Fruit fly (Drosophila melanogaster): ENCODE data around the gene CG13005.

CG13005 gene

DNA sequence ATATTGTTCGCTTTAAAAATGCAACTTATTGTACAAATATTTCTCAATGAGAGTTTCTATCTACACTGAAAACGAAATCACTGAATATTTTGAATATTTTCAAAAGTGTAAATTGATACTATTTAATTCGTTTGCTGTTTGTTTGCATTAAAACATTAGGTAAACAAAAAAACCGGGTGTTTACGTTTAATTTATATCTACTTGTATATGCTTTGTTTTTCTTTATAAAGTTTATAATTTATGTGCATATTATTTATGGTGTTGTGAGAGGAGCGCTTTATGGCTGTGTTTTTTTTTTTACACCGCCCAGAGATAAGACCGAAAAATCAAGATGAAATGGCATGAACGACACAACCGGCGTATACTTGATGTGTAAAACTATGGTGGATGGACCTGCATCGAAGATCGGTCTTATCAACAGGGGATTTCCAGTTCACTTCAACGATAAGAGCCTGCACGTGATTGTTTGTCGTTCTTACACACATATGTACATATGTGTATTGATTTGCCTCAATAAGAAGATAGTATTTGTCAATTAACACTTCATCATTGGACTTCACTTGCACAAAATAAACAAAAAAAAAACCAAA lies 26.1 kb downstream of the CG13005 start (continued):
- TF ChIP-seq CG18476 (GFP tag; optimal IDR thresholded peaks at IDR 0.05) (no peak), CoRest (tag; optimal IDR thresholded peaks at IDR 0.05) (peak; percentile 2), CG1832 (GFP tag; optimal IDR thresholded peaks at IDR 0.05) (no peak), CG6689 (GFP tag; IDR thresholded peaks at IDR 0.05) (0 out of 2 replicates have a peak, but pooled peaks have one; percentile 29), tll (GFP tag; optimal IDR thresholded peaks at IDR 0.05) (no peak), Xrp1 (GFP tag; IDR thresholded peaks at IDR 0.05) (peak; percentile 17; the same call in 1 of the 2 replicates)

DNA sequence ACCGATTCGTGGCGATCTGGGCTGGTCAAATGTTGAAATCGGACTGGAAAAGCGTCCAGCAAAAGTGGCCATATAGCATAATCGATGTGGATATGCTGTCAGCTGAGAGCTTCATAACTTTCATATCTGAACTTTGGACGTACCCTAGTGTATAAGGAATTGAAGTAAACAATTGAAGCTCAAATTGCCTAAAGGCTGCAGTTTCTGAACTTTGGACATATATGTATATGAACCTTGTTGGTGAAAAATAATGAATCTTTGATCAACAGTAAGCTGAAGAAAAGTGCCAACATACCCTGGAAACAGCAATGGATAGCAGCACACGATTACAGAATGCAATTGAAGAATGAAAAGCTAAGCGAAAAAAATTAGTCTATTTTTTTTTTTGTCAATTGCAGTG lies 26.6 kb downstream of the CG13005 start:
- TF ChIP-seq CG8290 (GFP tag; optimal IDR thresholded peaks at IDR 0.05) (no peak), CG8290 (tag; optimal IDR thresholded peaks at IDR 0.05) (no peak), sens (GFP tag) (peak; percentile 74), CG9215 (GFP tag; IDR thresholded peaks at IDR 0.05) (no peak), vvl (GFP tag; IDR thresholded peaks at IDR 0.05) (no peak)

DNA sequence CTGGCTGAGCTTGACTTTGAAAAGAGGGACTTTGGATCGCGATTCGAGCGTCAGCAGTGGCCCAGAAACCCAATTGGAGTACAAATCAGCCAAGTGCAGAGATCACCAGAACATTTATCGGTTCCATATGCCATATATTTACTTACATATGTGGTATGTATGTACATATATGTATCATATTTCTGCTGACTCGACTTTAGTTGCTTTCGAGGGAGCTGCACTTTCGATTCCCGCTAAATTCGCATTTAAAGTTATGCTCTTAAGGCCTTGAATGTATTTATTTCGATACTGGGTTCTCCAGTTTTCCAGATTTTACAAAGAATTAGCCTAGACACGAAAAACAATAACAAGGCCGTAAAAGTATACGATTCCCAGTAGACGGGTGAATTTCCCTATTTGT lies 28.4 kb downstream of the CG13005 start:
- TF ChIP-seq fd96Cb (tag; optimal IDR thresholded peaks at IDR 0.05) (no peak), ems (GFP tag; optimal IDR thresholded peaks at IDR 0.05) (no peak), B-H1 (GFP tag; IDR thresholded peaks at IDR 0.05) (no peak), CG42726 (GFP tag; IDR thresholded peaks at IDR 0.05; ENCODE audit: partially characterized antibody) (no peak), HmgD (GFP tag; optimal IDR thresholded peaks at IDR 0.05) (no peak), TFAM (GFP tag; optimal IDR thresholded peaks at IDR 0.05) (no peak), chinmo (GFP tag; IDR thresholded peaks at IDR 0.05; ENCODE audit: partially characterized antibody) (no peak), lov (optimal IDR thresholded peaks at IDR 0.05) (no peak), lov (GFP tag; IDR thresholded peaks at IDR 0.05) (no peak), CG11504 (tag; optimal IDR thresholded peaks at IDR 0.05) (no peak), croc (GFP tag; conservative IDR thresholded peaks at IDR 0.05) (no peak), CG11723 (GFP tag; optimal IDR thresholded peaks at IDR 0.05) (no peak), CG2712 (tag; optimal IDR thresholded peaks at IDR 0.05) (no peak), CG17328 (GFP tag; IDR thresholded peaks at IDR 0.05) (no peak), bbx (GFP tag; IDR thresholded peaks at IDR 0.05; ENCODE audit: partially characterized antibody) (no peak), Atf-2 (GFP tag; optimal IDR thresholded peaks at IDR 0.05) (no peak)

DNA sequence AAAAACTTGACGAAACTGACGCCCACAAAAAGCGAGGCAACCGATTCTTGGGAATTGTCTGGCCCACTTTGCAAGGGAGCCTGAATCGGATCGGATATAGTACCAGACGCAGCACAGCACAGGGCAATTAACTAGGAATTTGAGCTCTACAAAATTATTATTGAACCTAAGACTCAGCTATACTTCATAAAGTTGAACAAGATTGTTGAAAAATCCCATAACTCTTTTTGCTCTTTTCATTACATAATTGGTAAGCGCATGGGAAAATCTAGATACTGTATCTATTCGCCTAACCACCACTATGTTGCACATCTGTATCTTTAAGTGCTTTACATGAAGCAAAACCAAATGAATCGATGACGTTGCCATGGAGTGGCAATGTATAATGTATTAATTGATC lies 29.6 kb downstream of the CG13005 start:
- peak; percentile 83 for TF ChIP-seq CG17361 (GFP tag; IDR thresholded peaks at IDR 0.05)
- TF ChIP-seq Elba2 (GFP tag; optimal IDR thresholded peaks at IDR 0.05): no peak
- TF ChIP-seq CG42726 (GFP tag; IDR thresholded peaks at IDR 0.05; ENCODE audit: partially characterized antibody): no peak
- no peak for TF ChIP-seq crc (GFP tag; optimal IDR thresholded peaks at IDR 0.05)
- TF ChIP-seq Taf1 (GFP tag; IDR thresholded peaks at IDR 0.05): no peak
- no peak for TF ChIP-seq Dip2 (GFP tag; IDR thresholded peaks at IDR 0.05)
- peak; percentile 66; the same call in 2 of the 3 replicates for TF ChIP-seq gce (GFP tag; IDR thresholded peaks at IDR 0.05)
- TF ChIP-seq Dbx (GFP tag; IDR thresholded peaks at IDR 0.05): no peak
- TF ChIP-seq exex (tag; optimal IDR thresholded peaks at IDR 0.05): no peak
- TF ChIP-seq row (GFP tag; IDR thresholded peaks at IDR 0.05): peak; percentile 78
- TF ChIP-seq CG12299 (tag; optimal IDR thresholded peaks at IDR 0.05): peak; percentile 36
- TF ChIP-seq HLH3B (GFP tag; IDR thresholded peaks at IDR 0.05): peak; percentile 81
- no peak for TF ChIP-seq BEAF-32 (GFP tag; optimal IDR thresholded peaks at IDR 0.05)
- TF ChIP-seq CG17568 (GFP tag; optimal IDR thresholded peaks at IDR 0.05): peak; percentile 49
- no peak for TF ChIP-seq CG10431 (GFP tag; optimal IDR thresholded peaks at IDR 0.05)
- TF ChIP-seq CG7357 (GFP tag; IDR thresholded peaks at IDR 0.05): peak; percentile 67; the same call in 2 of the 3 replicates
- no peak for TF ChIP-seq CG6791 (GFP tag; IDR thresholded peaks at IDR 0.05; ENCODE audit: partially characterized antibody)
- TF ChIP-seq CG30020 (tag; optimal IDR thresholded peaks at IDR 0.05): peak; percentile 22
- no peak for TF ChIP-seq seq (GFP tag; IDR thresholded peaks at IDR 0.05)
- TF ChIP-seq CG10209 (GFP tag; optimal IDR thresholded peaks at IDR 0.05): peak; percentile 67
- TF ChIP-seq Ptx1 (GFP tag; IDR thresholded peaks at IDR 0.05): peak; percentile 83
- TF ChIP-seq sens-2 (GFP tag; IDR thresholded peaks at IDR 0.05): peak; percentile 59; the same call in 1 of the 2 replicates

All from whole organism, embryonic.